Worm (Caenorhabditis elegans): ENCODE results near the gene str-261.

- TF ChIP-seq pha-4 (tag; optimal IDR thresholded peaks at IDR 0.05): no peak
- no peak for TF ChIP-seq ceh-24 (tag; optimal IDR thresholded peaks at IDR 0.05)
- TF ChIP-seq ceh-14 (tag; optimal IDR thresholded peaks at IDR 0.05): peak; percentile 62
- TF ChIP-seq gmeb-2 (tag; optimal IDR thresholded peaks at IDR 0.05): peak; percentile 33
Measured at ce11 chrIII:11093489-11093888, 19.2 kb downstream of the str-261 start.

Measured in whole organism, late embryonic.